Worm (Caenorhabditis elegans) whole organism, L4/young adult: ENCODE results near the gene C52B11.5.

Experiments used
- W03F9.2 ChIP-seq: fragments of 150-350 bp; optimal IDR thresholded peaks from 2 replicates; lab custom pipeline; 2014; ENCODE audit warnings: missing biosample characterization, missing genetic modification characterization
- dao-5 ChIP-seq: sonication (generic microtip); optimal IDR thresholded peaks from 2 replicates; lab custom pipeline; 2016; ENCODE audit warnings: missing genotype, missing genetic modification characterization, moderate library complexity, missing compliant biosample characterization
- him-1 ChIP-seq: sonication (generic microtip); optimal IDR thresholded peaks from 2 replicates; lab custom pipeline; 2016; ENCODE audit warnings: missing genotype, missing genetic modification reagents, missing genetic modification characterization, missing compliant biosample characterization

Gene C52B11.5

DNA sequence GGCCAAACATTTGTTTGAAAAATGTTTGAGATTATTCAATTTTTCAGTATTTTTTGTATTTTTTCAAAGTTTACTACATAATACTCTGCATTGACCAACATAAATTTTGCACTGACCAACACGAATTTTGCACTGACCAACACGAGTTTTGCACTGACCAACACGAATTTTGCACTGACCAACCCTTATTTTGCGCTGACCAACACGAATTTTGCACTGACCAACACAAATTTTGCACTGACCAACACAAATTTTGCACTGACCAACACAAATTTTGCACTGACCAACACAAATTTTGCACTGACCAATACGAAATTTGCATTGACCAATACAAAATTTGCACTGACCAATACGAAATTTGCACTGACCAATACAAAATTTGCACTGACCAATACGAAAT lies 20.3 kb downstream of the C52B11.5 start:
- TF ChIP-seq W03F9.2 (no peak), dao-5 (tag; lab: Kevin White, UChicago) (no peak), him-1 (no peak)

DNA sequence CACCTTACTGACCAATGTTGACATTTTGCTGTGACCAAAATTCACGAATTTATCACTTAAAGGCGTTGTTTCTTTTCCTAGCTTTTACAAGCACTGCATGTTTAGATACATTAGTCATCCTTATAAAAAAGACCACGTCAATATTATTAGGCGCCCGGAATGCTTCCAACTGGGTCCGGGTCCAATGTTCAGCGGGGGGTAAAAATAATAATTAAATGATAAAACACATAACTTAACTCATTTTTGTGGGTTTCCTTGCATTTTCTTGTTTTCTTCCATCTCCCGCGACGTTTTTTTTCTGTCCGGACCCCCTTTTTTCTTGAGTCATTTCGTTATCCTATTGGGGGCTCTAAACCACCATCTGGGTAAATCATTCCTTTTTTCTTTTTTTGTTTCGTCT lies 20.9 kb downstream of the C52B11.5 start:
- no peak for TF ChIP-seq him-1
- no peak for TF ChIP-seq W03F9.2

DNA sequence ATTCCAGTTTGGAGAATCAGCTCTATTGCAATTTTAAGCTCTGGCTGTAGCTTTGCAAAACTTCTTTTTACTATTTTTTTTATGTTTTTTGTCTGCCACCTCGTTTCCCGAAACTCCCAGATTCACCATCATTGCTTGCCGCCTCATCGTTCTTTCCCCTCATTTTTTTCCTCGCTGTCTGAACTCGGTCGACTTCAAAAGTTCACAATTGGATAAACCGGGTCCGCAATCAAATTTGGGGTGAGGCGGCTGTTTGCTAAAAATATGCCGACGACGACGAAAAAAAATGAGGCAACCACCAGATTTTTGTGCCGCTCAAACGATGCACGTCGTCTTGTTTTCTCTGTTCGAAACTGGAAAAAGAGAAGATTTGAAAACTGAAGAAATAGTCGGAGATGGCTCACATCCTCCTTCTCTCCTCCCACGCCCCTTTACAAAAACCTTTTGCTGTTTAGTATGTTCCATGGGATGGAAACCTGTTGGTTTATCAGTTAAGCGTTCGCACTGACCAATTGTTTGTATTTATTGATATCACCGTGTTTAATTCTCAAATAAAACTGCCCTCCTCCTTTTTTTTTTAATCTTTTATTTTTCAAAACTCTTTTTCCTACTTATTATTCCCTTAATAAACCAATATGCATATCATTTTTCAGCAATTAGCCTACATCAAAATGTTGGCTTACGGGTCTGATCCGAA lies 22.2 kb downstream of the C52B11.5 start, which contains the start of gene dop-4:
Gene dop-4, plus strand, starts transcription at position 647 of the 697 bp plus-strand sequence.
- no peak for TF ChIP-seq him-1
- TF ChIP-seq dao-5 (tag; lab: Kevin White, UChicago) = no peak
- no peak for TF ChIP-seq W03F9.2

DNA sequence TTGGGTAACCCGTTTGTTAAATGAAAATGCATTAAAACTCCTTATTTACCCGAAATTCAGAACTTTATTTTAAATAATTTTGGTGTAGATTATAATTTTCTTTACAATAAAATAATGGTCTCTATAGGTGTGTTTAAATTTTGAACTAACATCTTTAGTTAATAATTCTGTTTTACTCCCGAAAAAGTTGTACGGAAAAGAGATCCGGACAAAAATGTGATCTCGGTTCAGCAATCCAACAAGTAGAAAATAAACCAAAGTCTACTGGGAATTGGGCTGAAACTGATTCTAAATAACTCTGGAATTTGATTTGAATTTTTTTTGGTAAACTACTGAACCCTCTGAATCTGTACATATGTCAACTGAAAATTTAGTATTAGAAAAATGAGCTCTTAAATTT lies 23.1 kb downstream of the C52B11.5 start:
- TF ChIP-seq him-1 (no peak), dao-5 (tag; lab: Kevin White, UChicago) (no peak), W03F9.2 (no peak)

DNA sequence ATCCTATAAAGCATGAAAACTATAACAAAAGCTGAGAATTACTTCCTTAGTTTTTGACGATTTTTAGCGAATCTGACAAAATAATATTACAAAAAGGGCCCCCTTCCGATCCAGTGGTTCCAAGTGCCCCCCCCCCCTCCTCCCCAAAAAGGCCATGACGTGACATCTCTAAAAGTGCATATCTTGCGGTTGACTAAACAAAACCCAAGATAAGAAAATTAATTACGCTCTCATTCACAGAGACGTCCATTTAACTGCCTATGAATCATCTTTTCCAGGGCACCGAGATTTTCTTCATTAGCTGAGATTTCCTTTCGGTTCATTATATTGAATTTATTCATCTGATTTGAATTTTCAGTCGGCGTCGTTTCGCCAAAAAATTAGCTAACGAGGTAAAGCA lies 27.3 kb downstream of the C52B11.5 start, which contains the start of gene inso-1:
Gene inso-1, plus strand, starts transcription at position 301 of the 400 bp plus-strand sequence.
- TF ChIP-seq W03F9.2 (no peak), dao-5 (tag; lab: Kevin White, UChicago) (no peak), him-1 (no peak)

DNA sequence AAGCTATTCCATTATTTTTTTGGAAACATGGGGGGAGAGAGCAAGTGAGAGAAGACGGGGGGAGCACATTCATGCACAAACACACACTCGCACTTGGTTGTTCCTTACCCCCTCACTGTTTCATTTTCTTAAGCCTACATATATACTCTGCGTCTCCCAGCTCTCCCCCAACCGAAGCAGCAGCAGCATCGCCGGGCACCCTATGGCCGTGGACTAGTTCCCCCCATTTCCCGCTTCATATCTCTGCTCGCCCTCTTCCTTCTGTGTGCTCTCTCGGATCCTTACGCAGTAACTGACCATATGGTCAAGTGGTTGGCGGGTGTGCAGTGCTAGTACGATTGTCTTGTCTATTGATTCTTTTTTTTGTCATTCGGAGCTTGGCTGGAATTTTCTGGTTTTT lies 29.7 kb downstream of the C52B11.5 start:
- TF ChIP-seq W03F9.2 (peak; percentile 48), dao-5 (tag; lab: Kevin White, UChicago) (no peak), him-1 (peak; percentile 52)

DNA sequence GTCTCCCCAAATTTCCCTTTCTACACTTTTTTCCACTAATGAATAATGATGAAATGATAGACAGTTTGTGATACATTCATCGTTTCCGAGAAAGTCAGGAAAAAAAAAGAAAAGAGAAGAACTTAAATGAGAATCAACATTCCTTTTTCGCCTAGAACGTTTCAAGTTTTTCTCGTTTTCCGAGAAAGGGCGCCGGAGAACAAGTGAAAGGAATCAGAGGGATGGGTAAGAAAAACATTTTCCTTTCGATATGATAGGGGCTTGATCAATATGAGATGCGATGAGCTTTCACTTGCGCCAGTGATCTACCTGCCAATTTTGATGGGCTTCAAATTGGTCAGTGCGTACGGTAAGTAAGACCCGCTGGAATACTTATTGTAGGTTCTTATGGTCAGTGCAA lies 36.9 kb downstream of the C52B11.5 start:
- TF ChIP-seq him-1 = no peak
- TF ChIP-seq dao-5 (tag; lab: Kevin White, UChicago) = no peak
- no peak for TF ChIP-seq W03F9.2

DNA sequence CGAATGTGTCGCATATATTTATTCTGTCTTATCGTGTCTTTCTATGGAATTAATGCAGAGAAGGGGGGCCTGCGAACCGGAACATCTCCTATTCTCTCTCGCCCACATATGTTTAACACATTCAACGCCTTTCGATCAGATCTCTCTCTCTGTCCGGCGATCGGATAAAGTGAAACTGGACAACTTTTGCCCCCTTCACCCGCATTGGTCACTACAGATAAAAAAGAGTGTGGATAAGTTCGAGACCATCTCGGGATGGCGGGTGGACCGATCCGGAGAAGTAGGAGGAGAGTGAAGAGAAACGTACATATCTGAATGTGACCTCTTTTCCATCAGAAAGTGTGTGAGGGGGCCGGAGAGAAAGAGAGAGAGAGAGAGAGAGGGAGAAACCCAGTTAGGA lies 38.5 kb downstream of the C52B11.5 start, which contains the start of gene H42K12.3:
Gene H42K12.3, plus strand, starts transcription at position 308 of the 400 bp plus-strand sequence.
- TF ChIP-seq him-1 = no peak
- TF ChIP-seq dao-5 (tag; lab: Kevin White, UChicago) = no peak
- no peak for TF ChIP-seq W03F9.2

DNA sequence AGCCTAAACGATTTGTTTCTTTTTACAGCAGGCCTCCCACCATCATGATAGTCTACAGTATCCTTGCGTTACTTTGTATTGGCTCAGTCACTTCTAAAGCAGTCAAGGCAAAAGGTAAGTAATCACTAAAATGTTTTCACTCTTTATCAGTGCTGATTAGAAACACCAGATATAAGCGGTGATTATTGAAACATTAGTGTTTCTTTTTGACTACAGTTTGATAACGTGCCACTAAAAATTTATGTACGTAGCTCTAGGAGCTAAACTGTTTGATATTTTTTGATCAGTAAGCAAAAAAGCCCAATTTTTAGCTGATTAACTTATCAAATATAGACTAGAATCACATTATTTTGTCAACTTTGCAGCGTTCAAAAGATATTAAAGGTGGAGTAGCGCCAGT lies 39.0 kb downstream of the C52B11.5 start:
- no peak for TF ChIP-seq W03F9.2
- TF ChIP-seq him-1 = no peak
- no peak for TF ChIP-seq dao-5 (tag; lab: Kevin White, UChicago)

DNA sequence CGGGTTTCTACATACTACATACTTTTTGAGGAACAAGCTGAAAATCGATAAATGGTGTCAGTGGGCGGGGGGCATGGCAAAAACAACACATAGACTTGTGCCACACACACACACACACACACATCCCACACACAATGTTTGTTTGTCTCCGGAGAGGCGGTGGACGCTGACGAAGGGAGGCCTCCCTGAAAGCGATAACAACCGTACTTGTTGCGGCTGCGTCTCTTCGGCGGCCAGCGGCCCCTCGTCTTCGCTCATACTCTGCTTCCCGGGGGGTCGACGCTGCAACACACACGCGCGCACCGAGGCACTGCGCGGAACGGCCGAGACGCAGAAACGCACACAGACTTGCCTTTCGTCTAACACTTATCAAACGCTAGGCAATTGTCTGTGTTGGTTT lies 47.1 kb downstream of the C52B11.5 start:
- TF ChIP-seq W03F9.2 (no peak), dao-5 (tag; lab: Kevin White, UChicago) (no peak), him-1 (no peak)

DNA sequence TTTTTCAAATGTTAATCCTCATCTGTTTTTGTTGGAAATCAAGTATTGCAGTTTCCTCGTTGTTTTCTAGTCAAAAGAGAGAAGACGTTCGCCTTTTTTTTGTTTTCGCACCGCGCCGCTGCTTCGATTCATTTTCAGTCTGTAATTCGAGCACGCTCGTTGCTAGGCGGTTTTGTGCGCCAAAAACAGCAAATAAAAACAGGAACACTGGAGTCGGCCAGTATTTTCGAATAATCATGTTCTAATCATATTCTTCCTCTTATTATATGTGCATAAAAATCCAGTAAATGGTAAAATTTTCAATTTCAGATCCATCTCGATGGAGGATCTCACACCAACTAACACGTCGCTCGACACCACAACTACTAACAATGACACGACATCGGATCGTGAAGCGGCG lies 48.5 kb downstream of the C52B11.5 start, which contains the start of gene pdk-1:
Gene pdk-1, plus strand, starts transcription at position 301 of the 400 bp plus-strand sequence.
- no peak for TF ChIP-seq W03F9.2

DNA sequence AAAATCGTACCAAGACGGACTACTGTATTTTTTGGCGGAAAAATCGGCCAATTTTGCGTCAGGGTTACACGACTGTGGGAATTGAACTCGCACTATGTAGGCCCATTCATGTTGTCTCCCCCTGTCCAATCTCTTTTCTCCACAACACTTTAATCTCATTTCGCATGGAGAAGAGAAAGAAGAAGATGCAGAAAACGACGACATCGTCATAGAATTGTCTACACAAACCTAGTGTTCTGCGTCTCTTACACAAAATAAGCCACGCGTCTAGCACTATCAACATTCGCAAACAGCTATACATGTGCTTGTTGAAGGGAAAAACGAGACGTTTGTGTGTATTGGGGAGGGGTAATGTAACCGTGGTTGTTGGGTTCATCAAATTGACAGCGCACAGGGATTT lies 50.4 kb downstream of the C52B11.5 start:
- TF ChIP-seq W03F9.2 (peak; percentile 51), him-1 (peak; percentile 61), dao-5 (tag; lab: Kevin White, UChicago) (no peak)
